Fruit fly (Drosophila melanogaster): Measurements from ENCODE around the gene laza.

The laza gene

dm6 chr3L:22460918-22461634 is at the start of gene laza (continued):
- no peak for TF ChIP-seq CG18011 (GFP tag; optimal IDR thresholded peaks at IDR 0.05)
- no peak for TF ChIP-seq scrt (GFP tag; optimal IDR thresholded peaks at IDR 0.05)
- TF ChIP-seq jigr1 (GFP tag; IDR thresholded peaks at IDR 0.05) = no peak
- TF ChIP-seq tup (GFP tag; optimal IDR thresholded peaks at IDR 0.05) = no peak
- no peak for TF ChIP-seq sim (GFP tag; IDR thresholded peaks at IDR 0.05)
- no peak for TF ChIP-seq H2.0 (GFP tag; IDR thresholded peaks at IDR 0.05)
- peak; percentile 50 for TF ChIP-seq Jarid2 (GFP tag; optimal IDR thresholded peaks at IDR 0.05)
- no peak for TF ChIP-seq BEAF-32 (GFP tag; optimal IDR thresholded peaks at IDR 0.05)
- no peak for TF ChIP-seq CG4707 (GFP tag; optimal IDR thresholded peaks at IDR 0.05)
- TF ChIP-seq CG17361 (GFP tag; IDR thresholded peaks at IDR 0.05) = 0 out of 3 replicates have a peak, but pooled peaks have one; percentile 26
- no peak for TF ChIP-seq onecut (GFP tag; IDR thresholded peaks at IDR 0.05)
- TF ChIP-seq abd-A (tag; optimal IDR thresholded peaks at IDR 0.05) = no peak
- TF ChIP-seq CG11723 (GFP tag; optimal IDR thresholded peaks at IDR 0.05) = no peak
- TF ChIP-seq chinmo (GFP tag; IDR thresholded peaks at IDR 0.05; ENCODE audit: partially characterized antibody) = peak; percentile 86; the same call in 3 of the 4 replicates
- TF ChIP-seq p53 (GFP tag; optimal IDR thresholded peaks at IDR 0.05) = no peak
- TF ChIP-seq prd (optimal IDR thresholded peaks at IDR 0.05) = no peak
- no peak for TF ChIP-seq prd (GFP tag; IDR thresholded peaks at IDR 0.05)
- TF ChIP-seq CG1529 (GFP tag; optimal IDR thresholded peaks at IDR 0.05) = no peak
- no peak for TF ChIP-seq pfk (GFP tag; optimal IDR thresholded peaks at IDR 0.05)
- TF ChIP-seq CG17829 (tag; optimal IDR thresholded peaks at IDR 0.05) = no peak
- TF ChIP-seq TFAM (GFP tag; optimal IDR thresholded peaks at IDR 0.05) = no peak
- peak; percentile 93 for TF ChIP-seq Adf1 (GFP tag; IDR thresholded peaks at IDR 0.05)
- peak; percentile 15 for TF ChIP-seq CG2712 (tag; optimal IDR thresholded peaks at IDR 0.05)
- TF ChIP-seq corto (GFP tag; optimal IDR thresholded peaks at IDR 0.05) = no peak
- TF ChIP-seq CG4424 (GFP tag; optimal IDR thresholded peaks at IDR 0.05) = no peak
- TF ChIP-seq CG6654 (GFP tag; optimal IDR thresholded peaks at IDR 0.05) = no peak
- TF ChIP-seq CG30431 (GFP tag; optimal IDR thresholded peaks at IDR 0.05) = no peak
- no peak for TF ChIP-seq Dref (GFP tag; IDR thresholded peaks at IDR 0.05)
- no peak for TF ChIP-seq Sry-β (GFP tag; optimal IDR thresholded peaks at IDR 0.05)
- TF ChIP-seq Mad (GFP tag; optimal IDR thresholded peaks at IDR 0.05) = no peak
- TF ChIP-seq sens-2 (GFP tag; IDR thresholded peaks at IDR 0.05) = no peak
- TF ChIP-seq Dip3 (GFP tag; optimal IDR thresholded peaks at IDR 0.05) = no peak
- TF ChIP-seq CG10565 (GFP tag; optimal IDR thresholded peaks at IDR 0.05) = no peak
- TF ChIP-seq CG31388 (GFP tag; optimal IDR thresholded peaks at IDR 0.05) = no peak
- TF ChIP-seq shn (GFP tag; optimal IDR thresholded peaks at IDR 0.05) = no peak
- TF ChIP-seq CG7928 (GFP tag; optimal IDR thresholded peaks at IDR 0.05) = no peak
- TF ChIP-seq zfh1 (GFP tag; IDR thresholded peaks at IDR 0.05) = 0 out of 3 replicates have a peak, but pooled peaks have one; percentile 12
- no peak for TF ChIP-seq CG8290 (GFP tag; optimal IDR thresholded peaks at IDR 0.05)
- peak in 1 of 2 experiments; percentile 9 for TF ChIP-seq CG8290 (tag; optimal IDR thresholded peaks at IDR 0.05)
- no peak for TF ChIP-seq bigmax (GFP tag; optimal IDR thresholded peaks at IDR 0.05)
- TF ChIP-seq CG15479 (GFP tag; optimal IDR thresholded peaks at IDR 0.05) = no peak
- no peak for TF ChIP-seq ham (GFP tag; IDR thresholded peaks at IDR 0.05)
- TF ChIP-seq YL-1 (GFP tag; optimal IDR thresholded peaks at IDR 0.05) = no peak
- TF ChIP-seq eyg (GFP tag; optimal IDR thresholded peaks at IDR 0.05) = no peak
- peak; percentile 17; the same call in 2 of the 3 replicates for TF ChIP-seq tgo (GFP tag; IDR thresholded peaks at IDR 0.05)
- TF ChIP-seq CG8089 (GFP tag; optimal IDR thresholded peaks at IDR 0.05) = no peak
- TF ChIP-seq CG1024 (GFP tag; IDR thresholded peaks at IDR 0.05) = no peak
- no peak for TF ChIP-seq mld (GFP tag; IDR thresholded peaks at IDR 0.05; ENCODE audit: partially characterized antibody)
- TF ChIP-seq trh (GFP tag; optimal IDR thresholded peaks at IDR 0.05) = no peak
- no peak for TF ChIP-seq C15 (GFP tag; IDR thresholded peaks at IDR 0.05)
- no peak for TF ChIP-seq da (GFP tag; optimal IDR thresholded peaks at IDR 0.05)
